Worm (Caenorhabditis elegans) whole organism, L3 larva: ENCODE data around the gene str-20.

ENCODE experiments used
- aly-2 ChIP-seq: fragments of 150-350 bp; optimal IDR thresholded peaks from 2 replicates; lab custom pipeline; 2014; ENCODE audit warnings: missing biosample characterization, missing genetic modification characterization
- ama-1 ChIP-seq: fragments of 150-350 bp; optimal IDR thresholded peaks from 2 replicates; lab custom pipeline; 2018
- fkh-10 ChIP-seq: sonication (generic microtip); optimal IDR thresholded peaks from 2 replicates; lab custom pipeline; 2017; ENCODE audit warnings: missing biosample characterization, missing genetic modification reagents, missing genetic modification characterization
- lin-15B ChIP-seq: fragments of 150-350 bp; optimal IDR thresholded peaks from 2 replicates; lab custom pipeline; 2014; ENCODE audit warnings: missing biosample characterization, missing genetic modification characterization
- lin-39 ChIP-seq: fragments of 150-350 bp; optimal IDR thresholded peaks from 2 replicates; lab custom pipeline; 2018; ENCODE audit warnings: missing biosample characterization, missing genetic modification reagents, missing genetic modification characterization
- nhr-11 ChIP-seq: fragments of 150-350 bp; optimal IDR thresholded peaks from 2 replicates; lab custom pipeline; 2014; ENCODE audit warnings: missing biosample characterization, missing genetic modification characterization
- skn-1 ChIP-seq: fragments of 150-350 bp; optimal IDR thresholded peaks from 2 replicates; lab custom pipeline; 2014; ENCODE audit warnings: missing biosample characterization, missing genetic modification characterization
- snpc-4 ChIP-seq: fragments of 150-350 bp; optimal IDR thresholded peaks from 2 replicates; lab custom pipeline; 2014; ENCODE audit warnings: missing biosample characterization, missing genetic modification characterization
- unc-62 ChIP-seq: fragments of 150-350 bp; sonication (generic microtip); optimal IDR thresholded peaks from 4 replicates; lab custom pipeline; 2014; ENCODE audit warnings: missing biosample characterization, missing genetic modification reagents, missing genetic modification characterization

DNA sequence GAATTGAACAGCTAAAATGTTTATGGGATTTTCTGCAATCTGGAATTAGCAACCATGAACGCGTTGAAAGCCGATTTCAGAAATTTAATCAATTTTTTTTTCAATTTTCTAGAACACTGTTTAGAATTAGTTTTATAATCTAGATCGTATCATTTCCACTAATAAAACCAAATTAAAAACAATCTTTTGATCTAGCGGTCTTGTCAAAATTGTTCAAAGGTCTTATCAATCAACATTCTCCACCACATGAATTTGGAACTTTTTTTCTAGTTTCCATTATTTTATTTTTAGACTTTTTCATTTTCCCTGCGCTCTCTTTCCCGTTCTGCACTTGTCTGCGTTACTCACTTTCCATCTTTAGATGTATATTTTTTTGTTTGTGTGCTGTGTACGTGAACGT, 6.1 kb downstream of the str-20 start, which contains the start of gene srp-2:
- no peak for TF ChIP-seq aly-2 (tag; lab: Kevin White, UChicago)
- no peak for TF ChIP-seq ama-1
- TF ChIP-seq unc-62 (GFP tag; lab: Kevin White, UChicago): no peak
- no peak for TF ChIP-seq fkh-10
- TF ChIP-seq lin-39: no peak
- no peak for TF ChIP-seq skn-1 (tag; lab: Kevin White, UChicago)
- TF ChIP-seq nhr-11: no peak
- TF ChIP-seq lin-15B: no peak
- TF ChIP-seq snpc-4 (tag; lab: Kevin White, UChicago): no peak
